Fruit fly (Drosophila melanogaster) whole organism: ENCODE results near the gene FASN2.

Source experiments
- psq ChIP-seq: fragments of >200 bp; optimal IDR thresholded peaks from 2 replicates; lab custom pipeline; 2017
- usp ChIP-seq: fragments of >200 bp; optimal IDR thresholded peaks from 2 replicates; lab custom pipeline; 2017; ENCODE audit warnings: missing biosample characterization, missing genetic modification characterization, mixed read lengths

dm6 chr2L:3094901-3095777 lies 51.4 kb downstream of the FASN2 start:
- TF ChIP-seq psq (lab: Kevin White, UChicago) (no peak), usp (GFP tag; lab: Kevin White, UChicago) (no peak)
